Worm (Caenorhabditis elegans) whole organism, young adult: ENCODE measurements around the gene F08B4.8.
A peak's percentile ranks its signal among the peaks of the same experiment; 100 is the strongest.

Experiments
- F23B12.7 ChIP-seq: sonication (generic microtip); optimal IDR thresholded peaks from 2 replicates; lab custom pipeline; 2017; ENCODE audit warnings: missing genetic modification characterization, mild to moderate bottlenecking, missing compliant biosample characterization, antibody characterized with exemption, moderate library complexity; ENCODE audit not compliant: insufficient read depth
- F37B4.10 ChIP-seq: fragments of 200-800 bp; sonication (Bioruptor generic); IDR thresholded peaks from 2 replicates; pipeline ENCODE4 v1.3.6; 2022; ENCODE audit warnings: missing genetic modification characterization, missing compliant biosample characterization
- F57A8.1 ChIP-seq: fragments of 200-800 bp; sonication (Bioruptor generic); optimal IDR thresholded peaks from 2 replicates; lab custom pipeline; 2018; ENCODE audit warnings: mild to moderate bottlenecking, missing genetic modification characterization, moderate library complexity, missing compliant biosample characterization
- K12H6.12 ChIP-seq: fragments of 200-800 bp; sonication (Bioruptor generic); optimal IDR thresholded peaks from 2 replicates; lab custom pipeline; 2018; ENCODE audit warnings: mild to moderate bottlenecking, missing genetic modification characterization, missing compliant biosample characterization
- Y56A3A.18 ChIP-seq: fragments of 200-800 bp; sonication (Bioruptor generic); IDR thresholded peaks from 2 replicates; pipeline ENCODE4 v1.3.6; 2022; ENCODE audit warnings: missing genetic modification reagents, missing genetic modification characterization, missing compliant biosample characterization
- Y95B8A.8 ChIP-seq: fragments of 200-800 bp; sonication (Bioruptor generic); IDR thresholded peaks from 2 replicates; pipeline ENCODE4 v1.3.6; 2022; ENCODE audit warnings: missing genetic modification reagents, missing genetic modification characterization, missing compliant biosample characterization
- athp-1 ChIP-seq: sonication (generic microtip); optimal IDR thresholded peaks from 2 replicates; lab custom pipeline; 2017; ENCODE audit warnings: mild to moderate bottlenecking, missing genetic modification characterization, missing compliant biosample characterization
- dox-1 ChIP-seq: fragments of 200-800 bp; sonication (Bioruptor generic); IDR thresholded peaks from 2 replicates; pipeline ENCODE4 v1.3.6; 2022; ENCODE audit warnings: missing genetic modification reagents, missing genetic modification characterization, missing compliant biosample characterization
- dpff-1 ChIP-seq: sonication (generic microtip); optimal IDR thresholded peaks from 2 replicates; lab custom pipeline; 2017; ENCODE audit warnings: mild to moderate bottlenecking, missing genetic modification characterization, missing compliant biosample characterization
- efl-1 ChIP-seq: fragments of 150-350 bp; optimal IDR thresholded peaks from 2 replicates; lab custom pipeline; 2014; ENCODE audit warnings: missing biosample characterization, missing genetic modification reagents, missing genetic modification characterization
- egl-44 ChIP-seq: fragments of 200-800 bp; sonication (Bioruptor generic); IDR thresholded peaks from 2 replicates; pipeline ENCODE4 v1.3.6; 2022; ENCODE audit warnings: missing genetic modification reagents, missing genetic modification characterization, missing compliant biosample characterization
- ets-4 ChIP-seq: fragments of 200-800 bp; sonication (Bioruptor generic); optimal IDR thresholded peaks from 2 replicates; lab custom pipeline; 2018; ENCODE audit warnings: mild to moderate bottlenecking, missing genetic modification characterization, missing compliant biosample characterization
- gei-17 ChIP-seq: fragments of 200-800 bp; sonication (Bioruptor generic); optimal IDR thresholded peaks from 2 replicates; lab custom pipeline; 2018; ENCODE audit warnings: mild to moderate bottlenecking, missing genetic modification characterization, missing compliant biosample characterization
- lin-54 ChIP-seq: fragments of 200-800 bp; sonication (Bioruptor generic); optimal IDR thresholded peaks from 2 replicates; lab custom pipeline; 2018; ENCODE audit warnings: mild to moderate bottlenecking, missing genetic modification characterization, missing compliant biosample characterization
- lir-1 ChIP-seq: fragments of 200-800 bp; sonication (Bioruptor generic); conservative IDR thresholded peaks from 2 replicates; pipeline ENCODE4 v1.3.6; 2022; ENCODE audit warnings: missing genetic modification reagents, missing genetic modification characterization, missing compliant biosample characterization
- lsy-27 ChIP-seq: sonication (generic microtip); optimal IDR thresholded peaks from 2 replicates; lab custom pipeline; 2017; ENCODE audit warnings: missing genetic modification characterization, mild to moderate bottlenecking, missing compliant biosample characterization, antibody characterized with exemption, missing genotype, borderline replicate concordance; ENCODE audit not compliant: insufficient read depth
- madf-10 ChIP-seq: sonication (generic microtip); optimal IDR thresholded peaks from 2 replicates; lab custom pipeline; 2016; ENCODE audit warnings: mild to moderate bottlenecking, missing genetic modification characterization, missing compliant biosample characterization
- madf-3 ChIP-seq: fragments of 200-800 bp; sonication (Bioruptor generic); IDR thresholded peaks from 2 replicates; pipeline ENCODE4 v1.3.6; 2022; ENCODE audit warnings: missing genetic modification reagents, missing genetic modification characterization, missing compliant biosample characterization
- madf-8 ChIP-seq: fragments of 200-800 bp; sonication (Bioruptor generic); conservative IDR thresholded peaks from 2 replicates; pipeline ENCODE4 v1.3.6; 2022; ENCODE audit warnings: missing genetic modification reagents, missing genetic modification characterization, missing compliant biosample characterization
- nfya-2 ChIP-seq: fragments of 200-800 bp; sonication (Bioruptor generic); IDR thresholded peaks from 2 replicates; pipeline ENCODE4 v1.3.6; 2022; ENCODE audit warnings: missing genetic modification reagents, missing genetic modification characterization, missing compliant biosample characterization
- nfyb-1 ChIP-seq: fragments of 200-800 bp; sonication (Bioruptor generic); IDR thresholded peaks from 2 replicates; pipeline ENCODE4 v1.3.6; 2022; ENCODE audit warnings: missing genetic modification reagents, missing genetic modification characterization, missing compliant biosample characterization
- nhr-120 ChIP-seq: fragments of 200-800 bp; sonication (Bioruptor generic); IDR thresholded peaks from 2 replicates; pipeline ENCODE4 v1.3.6; 2022; ENCODE audit warnings: missing genetic modification characterization, missing compliant biosample characterization
- nhr-27 ChIP-seq: fragments of 200-800 bp; sonication (Bioruptor generic); optimal IDR thresholded peaks from 2 replicates; lab custom pipeline; 2018; ENCODE audit warnings: mild to moderate bottlenecking, missing genetic modification characterization, moderate library complexity, missing compliant biosample characterization
- rec-8 ChIP-seq, 2 experiments: sonication (generic microtip); optimal IDR thresholded peaks; 2 replicates each; lab custom pipeline; 2016; ENCODE audit warnings: mild to moderate bottlenecking in 2 of 2, missing genetic modification characterization in 2 of 2, missing genetic modification reagents in 2 of 2, missing genotype in 2 of 2, missing biosample characterization in 1 of 2, missing compliant biosample characterization in 1 of 2, moderate library complexity in 1 of 2
- sea-2 ChIP-seq: fragments of 200-800 bp; sonication (Bioruptor generic); IDR thresholded peaks from 2 replicates; pipeline ENCODE4 v1.3.6; 2022; ENCODE audit warnings: missing genetic modification characterization, missing compliant biosample characterization
- snpc-3.4 ChIP-seq: sonication (generic microtip); optimal IDR thresholded peaks from 2 replicates; lab custom pipeline; 2017; ENCODE audit warnings: missing genetic modification characterization, mild to moderate bottlenecking, missing compliant biosample characterization, antibody characterized with exemption, moderate library complexity, missing genotype, missing genetic modification reagents
- snpc-4 ChIP-seq, 5 experiments: fragments of 150-350 bp in 1 of 5; sonication (generic microtip) in 4 of 5; optimal IDR thresholded peaks; 2 replicates each; lab custom pipeline; 2014 to 2018; ENCODE audit warnings: missing genetic modification characterization in 5 of 5, missing biosample characterization in 3 of 5, antibody characterized with exemption in 2 of 5, mild to moderate bottlenecking in 2 of 5, missing compliant biosample characterization in 2 of 5, missing genotype in 2 of 5, moderate library complexity in 2 of 5, missing genetic modification reagents in 1 of 5
- somi-1 ChIP-seq: fragments of 200-800 bp; sonication (Bioruptor generic); optimal IDR thresholded peaks from 2 replicates; lab custom pipeline; 2018; ENCODE audit warnings: mild to moderate bottlenecking, missing genetic modification characterization, missing compliant biosample characterization
- tbp1 ChIP-seq: fragments of 200-800 bp; sonication (Bioruptor generic); optimal IDR thresholded peaks from 2 replicates; lab custom pipeline; 2018; ENCODE audit warnings: mild to moderate bottlenecking, missing genetic modification characterization, missing compliant biosample characterization
- ztf-22 ChIP-seq: fragments of 200-800 bp; sonication (Bioruptor generic); optimal IDR thresholded peaks from 2 replicates; lab custom pipeline; 2018; ENCODE audit warnings: mild to moderate bottlenecking, missing genetic modification characterization, moderate library complexity, missing compliant biosample characterization
- ztf-25 ChIP-seq: fragments of 200-800 bp; sonication (Bioruptor generic); IDR thresholded peaks from 2 replicates; pipeline ENCODE4 v1.3.6; 2022; ENCODE audit warnings: missing genetic modification reagents, missing genetic modification characterization, missing compliant biosample characterization
- ztf-26 ChIP-seq: sonication (generic microtip); optimal IDR thresholded peaks from 2 replicates; lab custom pipeline; 2017; ENCODE audit warnings: missing genetic modification characterization, missing compliant biosample characterization

F08B4.8 gene

DNA sequence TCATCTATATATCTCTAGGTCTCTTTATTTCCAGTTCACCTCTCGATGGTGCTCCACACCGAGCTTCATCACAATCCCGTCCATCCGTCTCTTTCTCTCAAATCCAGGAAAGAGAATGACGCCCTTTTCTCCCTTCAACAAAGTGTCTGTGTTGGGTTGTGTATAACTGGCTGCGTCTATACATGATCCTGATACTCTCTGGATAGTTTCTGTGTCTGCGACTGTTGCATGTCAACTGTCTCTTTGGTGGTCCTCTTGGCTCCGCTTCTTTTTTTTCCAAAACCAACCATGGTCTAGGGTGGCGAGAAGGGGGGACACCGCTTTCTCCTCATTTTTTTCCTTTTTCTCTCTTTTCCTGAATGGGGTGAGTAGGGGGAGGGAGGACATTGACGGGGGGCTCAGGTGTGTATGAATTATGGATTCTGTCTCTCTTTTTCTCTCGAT, 47.8 kb upstream of the F08B4.8 start (continued):
- TF ChIP-seq madf-3 (no peak), rec-8 (tag; optimal IDR thresholded peaks at IDR 0.05; lab: Kevin White, UChicago) (no peak), lsy-27 (no peak), ztf-26 (tag; lab: Kevin White, UChicago) (no peak), nfyb-1 (GFP tag; lab: Robert Waterston, UW) (no peak), Y95B8A.8 (GFP tag; lab: Robert Waterston, UW) (no peak), K12H6.12 (tag; lab: Kevin White, UChicago) (peak; percentile 77), sea-2 (GFP tag; lab: Robert Waterston, UW) (no peak), snpc-3.4 (tag; lab: Kevin White, UChicago) (no peak), ets-4 (GFP tag; lab: Kevin White, UChicago) (no peak), dpff-1 (tag; lab: Kevin White, UChicago) (no peak)

- no peak for TF ChIP-seq Y56A3A.18 (GFP tag; lab: Robert Waterston, UW)
- TF ChIP-seq tbp1 (GFP tag; lab: Kevin White, UChicago): no peak
- no peak for TF ChIP-seq snpc-4 (GFP tag; optimal IDR thresholded peaks at IDR 0.05; lab: Kevin White, UChicago)
- TF ChIP-seq snpc-4 (tag; optimal IDR thresholded peaks at IDR 0.05; lab: Kevin White, UChicago): no peak
- no peak for TF ChIP-seq ztf-22 (GFP tag; lab: Kevin White, UChicago)
- TF ChIP-seq dox-1: no peak
- TF ChIP-seq nfya-2 (GFP tag; lab: Robert Waterston, UW): no peak
- TF ChIP-seq gei-17: no peak
- no peak for TF ChIP-seq madf-10 (tag; lab: Kevin White, UChicago)
- no peak for TF ChIP-seq dpff-1 (tag; lab: Kevin White, UChicago)
- TF ChIP-seq lir-1 (GFP tag; lab: Robert Waterston, UW): no peak
- TF ChIP-seq athp-1 (tag; lab: Kevin White, UChicago): no peak
Measured at ce11 chrIV:8630243-8630642, 47.2 kb upstream of the F08B4.8 start.

DNA sequence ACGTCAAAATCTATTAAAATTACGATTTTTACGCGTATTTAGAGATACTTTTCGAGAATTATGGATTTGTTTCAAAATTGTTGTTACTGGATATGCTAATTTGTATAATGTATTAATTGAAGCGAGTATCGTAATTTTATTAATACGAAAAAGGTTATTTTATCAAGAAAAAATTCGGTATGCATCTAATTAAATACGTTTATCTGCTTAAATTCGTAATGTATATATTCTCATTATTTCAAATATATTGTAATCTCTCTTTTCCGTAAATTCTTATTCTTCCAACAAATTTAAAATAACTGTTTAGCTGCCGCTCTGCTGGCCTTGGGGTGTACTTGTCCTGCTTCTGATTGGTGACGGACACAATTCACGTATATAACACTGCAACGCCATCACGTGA, 46.4 kb upstream of the F08B4.8 start, which contains the start of gene dgk-4:
dgk-4 (plus strand) TSS at position 301 of the 400 bp plus-strand sequence.
- no peak for TF ChIP-seq snpc-3.4 (tag; lab: Kevin White, UChicago)

ce11 chrIV:8638761-8639160, 38.6 kb upstream of the F08B4.8 start, which contains the start of gene F42A9.9:
Gene F42A9.9 (minus strand): TSS chrIV:8638861.
- no peak for TF ChIP-seq nfyb-1 (GFP tag; lab: Robert Waterston, UW)
- TF ChIP-seq ztf-25 (GFP tag; lab: Robert Waterston, UW): no peak
- TF ChIP-seq lin-54: no peak
- TF ChIP-seq madf-8 (GFP tag; lab: Robert Waterston, UW): no peak
- TF ChIP-seq madf-10 (tag; lab: Kevin White, UChicago): no peak
- TF ChIP-seq ztf-26 (tag; lab: Kevin White, UChicago): no peak
- no peak for TF ChIP-seq nhr-27 (tag; lab: Kevin White, UChicago)
- TF ChIP-seq F37B4.10 (GFP tag; lab: Robert Waterston, UW): no peak
- no peak for TF ChIP-seq somi-1 (GFP tag; lab: Kevin White, UChicago)
- TF ChIP-seq nhr-120 (GFP tag; lab: Robert Waterston, UW): no peak
- no peak for TF ChIP-seq egl-44 (GFP tag; lab: Robert Waterston, UW)
- TF ChIP-seq efl-1 (GFP tag; lab: Kevin White, UChicago): no peak
- no peak for TF ChIP-seq F57A8.1 (GFP tag; lab: Kevin White, UChicago)
- no peak for TF ChIP-seq F23B12.7
